Worm (Caenorhabditis elegans): ENCODE data around the gene npax-3.

- TF ChIP-seq attf-6 (GFP tag; IDR thresholded peaks at IDR 0.05) = no peak
- no peak for TF ChIP-seq hmg-20 (GFP tag; IDR thresholded peaks at IDR 0.05)
- TF ChIP-seq gei-17 (GFP tag; optimal IDR thresholded peaks at IDR 0.05) = no peak
- no peak for TF ChIP-seq lin-40 (tag; optimal IDR thresholded peaks at IDR 0.05)
- TF ChIP-seq ztf-28 (GFP tag; IDR thresholded peaks at IDR 0.05) = no peak
- no peak for TF ChIP-seq snpc-1.3 (tag; optimal IDR thresholded peaks at IDR 0.05; ENCODE audit: insufficient read depth)
- no peak for TF ChIP-seq pha-4 (tag; optimal IDR thresholded peaks at IDR 0.05)
- no peak for TF ChIP-seq lin-35 (GFP tag; optimal IDR thresholded peaks at IDR 0.05)
- TF ChIP-seq aptf-3 (GFP tag; IDR thresholded peaks at IDR 0.05) = no peak
- no peak for TF ChIP-seq ets-4 (GFP tag; optimal IDR thresholded peaks at IDR 0.05)
Measured at ce11 chrIV:10825383-10825782, 2.6 kb downstream of the npax-3 start.

All from whole organism, young adult.